Fruit fly (Drosophila melanogaster): Measurements from ENCODE around the gene Prps.

The Prps gene

dm6 chr3L:9704162-9704748, 7.8 kb upstream of the Prps start, which contains the start of gene CG16711 (continued):
- TF ChIP-seq mam (GFP tag; optimal IDR thresholded peaks at IDR 0.05) = no peak
- TF ChIP-seq gsb (GFP tag; IDR thresholded peaks at IDR 0.05) = no peak
- no peak for TF ChIP-seq CG11456 (GFP tag; IDR thresholded peaks at IDR 0.05)
- no peak for TF ChIP-seq CG12155 (GFP tag; optimal IDR thresholded peaks at IDR 0.05)
- TF ChIP-seq cas (GFP tag; IDR thresholded peaks at IDR 0.05) = no peak
- no peak for TF ChIP-seq CG33557 (GFP tag; optimal IDR thresholded peaks at IDR 0.05)
- no peak for TF ChIP-seq CG10654 (GFP tag; optimal IDR thresholded peaks at IDR 0.05)
- peak; percentile 90 for TF ChIP-seq CG7963 (GFP tag; IDR thresholded peaks at IDR 0.05; ENCODE audit: partially characterized antibody)
- TF ChIP-seq pzg (GFP tag; optimal IDR thresholded peaks at IDR 0.05) = peak; percentile 60
- TF ChIP-seq kah (GFP tag; optimal IDR thresholded peaks at IDR 0.05) = no peak
- TF ChIP-seq Bgb (GFP tag; IDR thresholded peaks at IDR 0.05; ENCODE audit: partially characterized antibody) = peak; percentile 95
- no peak for TF ChIP-seq sima (GFP tag; optimal IDR thresholded peaks at IDR 0.05)
- no peak for TF ChIP-seq grn (GFP tag; optimal IDR thresholded peaks at IDR 0.05)
- TF ChIP-seq CG14710 (tag; optimal IDR thresholded peaks at IDR 0.05) = peak; percentile 14
- TF ChIP-seq CG10431 (GFP tag; optimal IDR thresholded peaks at IDR 0.05) = no peak
- TF ChIP-seq Dll (GFP tag; IDR thresholded peaks at IDR 0.05; ENCODE audit: partially characterized antibody) = peak; percentile 94
- no peak for TF ChIP-seq pho (GFP tag; optimal IDR thresholded peaks at IDR 0.05)
- TF ChIP-seq Dp (GFP tag; optimal IDR thresholded peaks at IDR 0.05) = peak; percentile 63
- no peak for TF ChIP-seq Deaf1 (tag; optimal IDR thresholded peaks at IDR 0.05)
- no peak for TF ChIP-seq Ssrp (tag; optimal IDR thresholded peaks at IDR 0.05)
- peak; percentile 45 for TF ChIP-seq CG15514 (GFP tag; optimal IDR thresholded peaks at IDR 0.05)
- TF ChIP-seq CG6791 (GFP tag; IDR thresholded peaks at IDR 0.05; ENCODE audit: partially characterized antibody) = peak; percentile 94
- no peak for TF ChIP-seq TFAM (GFP tag; optimal IDR thresholded peaks at IDR 0.05)
- peak; percentile 67 for TF ChIP-seq stwl (tag; optimal IDR thresholded peaks at IDR 0.05)
- no peak for TF ChIP-seq CG10321 (GFP tag; IDR thresholded peaks at IDR 0.05)
- peak; percentile 93 for TF ChIP-seq vnd (GFP tag; IDR thresholded peaks at IDR 0.05; ENCODE audit: partially characterized antibody)
- TF ChIP-seq CG1024 (GFP tag; IDR thresholded peaks at IDR 0.05) = no peak
- no peak for TF ChIP-seq wek (GFP tag; optimal IDR thresholded peaks at IDR 0.05)
- TF ChIP-seq CG31365 (tag; optimal IDR thresholded peaks at IDR 0.05) = no peak
- TF ChIP-seq CG9215 (GFP tag; IDR thresholded peaks at IDR 0.05) = no peak
- no peak for TF ChIP-seq H2.0 (GFP tag; IDR thresholded peaks at IDR 0.05)
- TF ChIP-seq CG9609 (GFP tag; optimal IDR thresholded peaks at IDR 0.05) = no peak
- TF ChIP-seq jigr1 (GFP tag; IDR thresholded peaks at IDR 0.05) = no peak
- no peak for TF ChIP-seq HHEX (GFP tag; optimal IDR thresholded peaks at IDR 0.05)
- TF ChIP-seq CG6813 (GFP tag; optimal IDR thresholded peaks at IDR 0.05) = no peak
- no peak for TF ChIP-seq Gsc (GFP tag; IDR thresholded peaks at IDR 0.05)
- TF ChIP-seq CG8944 (GFP tag; optimal IDR thresholded peaks at IDR 0.05) = no peak
- TF ChIP-seq CG1832 (GFP tag; optimal IDR thresholded peaks at IDR 0.05) = no peak
- TF ChIP-seq Atf3 (GFP tag; optimal IDR thresholded peaks at IDR 0.05) = no peak
- no peak for TF ChIP-seq h (optimal IDR thresholded peaks at IDR 0.05)
- TF ChIP-seq toy (GFP tag; IDR thresholded peaks at IDR 0.05) = no peak
- peak; percentile 37 for TF ChIP-seq Neu2 (GFP tag; optimal IDR thresholded peaks at IDR 0.05; ENCODE audit: borderline replicate concordance)
- TF ChIP-seq Atf-2 (GFP tag; optimal IDR thresholded peaks at IDR 0.05) = no peak
- no peak for TF ChIP-seq Hand (GFP tag; optimal IDR thresholded peaks at IDR 0.05)
- TF ChIP-seq pan (optimal IDR thresholded peaks at IDR 0.05) = no peak
- TF ChIP-seq pan (GFP tag; optimal IDR thresholded peaks at IDR 0.05 in 1 of 2, IDR thresholded peaks at IDR 0.05 in 1 of 2) = no peak
- no peak for TF ChIP-seq kay (GFP tag; optimal IDR thresholded peaks at IDR 0.05)
- no peak for TF ChIP-seq CG17186 (GFP tag; optimal IDR thresholded peaks at IDR 0.05)
- TF ChIP-seq abd-A (tag; optimal IDR thresholded peaks at IDR 0.05) = no peak
- TF ChIP-seq CG2129 (GFP tag; IDR thresholded peaks at IDR 0.05; ENCODE audit: partially characterized antibody) = peak; percentile 65
- TF ChIP-seq CG13296 (GFP tag; optimal IDR thresholded peaks at IDR 0.05) = no peak

Measured in whole organism, embryonic.